Fruit fly (Drosophila melanogaster) whole organism, prepupa: ENCODE measurements around the gene dock.

Experiments used
- CG10631 ChIP-seq: fragments of 200-800 bp; sonication (Bioruptor generic); optimal IDR thresholded peaks from 2 replicates; lab custom pipeline; 2016; ENCODE audit warnings: missing biosample characterization, missing genetic modification characterization
- CG11294 ChIP-seq: fragments of 200-800 bp; sonication (Bioruptor generic); IDR thresholded peaks from 2 replicates; pipeline ENCODE4 v1.3.6; 2022; ENCODE audit warnings: missing biosample characterization, missing genetic modification characterization
- CG11902 ChIP-seq: fragments of 200-800 bp; sonication (Bioruptor generic); optimal IDR thresholded peaks from 3 replicates; lab custom pipeline; 2016; ENCODE audit warnings: missing biosample characterization, missing genetic modification characterization
- CG15336 ChIP-seq: fragments of 200-800 bp; sonication (Bioruptor generic); IDR thresholded peaks from 2 replicates; pipeline ENCODE4 v1.3.6; 2022; ENCODE audit warnings: missing biosample characterization, missing genetic modification characterization
- CG16779 ChIP-seq: fragments of 200-800 bp; sonication (Bioruptor generic); optimal IDR thresholded peaks from 3 replicates; lab custom pipeline; 2017; ENCODE audit warnings: missing biosample characterization, mild to moderate bottlenecking, missing genetic modification characterization
- CG3032 ChIP-seq: fragments of 200-800 bp; optimal IDR thresholded peaks from 2 replicates; lab custom pipeline; 2019; ENCODE audit warnings: missing biosample characterization, mild to moderate bottlenecking, missing genetic modification characterization, moderate library complexity
- CG31627 ChIP-seq: fragments of 200-800 bp; sonication (Bioruptor generic); optimal IDR thresholded peaks from 3 replicates; lab custom pipeline; 2016; ENCODE audit warnings: missing biosample characterization, missing genetic modification characterization
- CG32006 ChIP-seq: fragments of 200-800 bp; sonication (Bioruptor generic); optimal IDR thresholded peaks from 3 replicates; lab custom pipeline; 2017; ENCODE audit warnings: missing biosample characterization, mild to moderate bottlenecking, missing genetic modification characterization
- CG34406 ChIP-seq: fragments of 200-800 bp; sonication (Bioruptor generic); optimal IDR thresholded peaks from 3 replicates; lab custom pipeline; 2016; ENCODE audit warnings: missing biosample characterization, missing genetic modification characterization
- CG3919 ChIP-seq: fragments of 200-800 bp; sonication (Bioruptor generic); optimal IDR thresholded peaks from 3 replicates; lab custom pipeline; 2016; ENCODE audit warnings: missing biosample characterization, missing genetic modification characterization
- CG4318 ChIP-seq: fragments of 200-800 bp; sonication (Bioruptor generic); optimal IDR thresholded peaks from 3 replicates; lab custom pipeline; 2017; ENCODE audit warnings: missing biosample characterization, mild to moderate bottlenecking, missing genetic modification characterization
- CG6163 ChIP-seq: fragments of 200-800 bp; sonication (Bioruptor generic); IDR thresholded peaks from 3 replicates; pipeline ENCODE4 v1.3.6; 2022; ENCODE audit warnings: missing biosample characterization, missing genetic modification characterization
- CG6792 ChIP-seq: fragments of 200-800 bp; sonication (Bioruptor generic); optimal IDR thresholded peaks from 3 replicates; lab custom pipeline; 2016; ENCODE audit warnings: missing biosample characterization, missing genetic modification characterization
- CG7368 ChIP-seq: fragments of 200-800 bp; sonication (Bioruptor generic); optimal IDR thresholded peaks from 3 replicates; lab custom pipeline; 2016; ENCODE audit warnings: missing biosample characterization, missing genetic modification characterization
- CG8119 ChIP-seq: fragments of 200-800 bp; sonication (Bioruptor generic); IDR thresholded peaks from 3 replicates; pipeline ENCODE4 v1.3.6; 2022; ENCODE audit warnings: missing biosample characterization, missing genetic modification characterization
- CG8632 ChIP-seq: fragments of 200-800 bp; sonication (Bioruptor generic); optimal IDR thresholded peaks from 3 replicates; lab custom pipeline; 2016; ENCODE audit warnings: missing biosample characterization, missing genetic modification characterization
- CG9139 ChIP-seq: fragments of 200-800 bp; sonication (Bioruptor generic); optimal IDR thresholded peaks from 3 replicates; lab custom pipeline; 2017; ENCODE audit warnings: missing biosample characterization, mild to moderate bottlenecking, missing genetic modification characterization
- Eip78C ChIP-seq: fragments of 200-800 bp; sonication (Bioruptor generic); peaks from one replicate; lab custom pipeline; 2016; ENCODE audit warnings: missing biosample characterization, missing genetic modification characterization
- Hr38 ChIP-seq: sonication (Bioruptor generic); optimal IDR thresholded peaks from 2 replicates; lab custom pipeline; 2016; ENCODE audit warnings: missing biosample characterization, missing genetic modification characterization
- Hr4 ChIP-seq: fragments of 200-800 bp; sonication (Bioruptor generic); optimal IDR thresholded peaks from 3 replicates; lab custom pipeline; 2016; ENCODE audit warnings: missing biosample characterization, missing genetic modification characterization
- Met ChIP-seq: fragments of 200-800 bp; sonication (Bioruptor generic); optimal IDR thresholded peaks from 3 replicates; lab custom pipeline; 2016; ENCODE audit warnings: missing biosample characterization, missing genetic modification characterization
- OdsH ChIP-seq: fragments of 200-800 bp; sonication (Bioruptor generic); optimal IDR thresholded peaks from 3 replicates; lab custom pipeline; 2016; ENCODE audit warnings: missing biosample characterization, missing genetic modification characterization
- Smox ChIP-seq: fragments of 200-800 bp; sonication (Bioruptor generic); optimal IDR thresholded peaks from 3 replicates; lab custom pipeline; 2016; ENCODE audit warnings: missing biosample characterization, missing genetic modification characterization
- Sox102F ChIP-seq: fragments of 200-800 bp; sonication (Bioruptor generic); optimal IDR thresholded peaks from 2 replicates; lab custom pipeline; 2016; ENCODE audit warnings: missing biosample characterization, mild to moderate bottlenecking, missing genetic modification characterization
- Sox15 ChIP-seq: fragments of 200-800 bp; sonication (Bioruptor generic); optimal IDR thresholded peaks from 3 replicates; lab custom pipeline; 2016; ENCODE audit warnings: missing biosample characterization, missing genetic modification characterization
- achi ChIP-seq: fragments of 200-800 bp; sonication (Bioruptor generic); optimal IDR thresholded peaks from 3 replicates; lab custom pipeline; 2016; ENCODE audit warnings: missing biosample characterization, missing genetic modification characterization
- eg ChIP-seq: fragments of 200-800 bp; sonication (Bioruptor generic); IDR thresholded peaks from 3 replicates; pipeline ENCODE4 v1.3.6; 2022; ENCODE audit warnings: missing biosample characterization, missing genetic modification characterization
- esn ChIP-seq: fragments of 200-800 bp; sonication (Bioruptor generic); optimal IDR thresholded peaks from 2 replicates; lab custom pipeline; 2016; ENCODE audit warnings: missing biosample characterization, mild to moderate bottlenecking, missing genetic modification characterization, moderate library complexity
- fd59A ChIP-seq: fragments of 200-800 bp; sonication (Bioruptor generic); optimal IDR thresholded peaks from 2 replicates; lab custom pipeline; 2017; ENCODE audit warnings: missing biosample characterization, mild to moderate bottlenecking, missing genetic modification characterization, missing genetic modification reagents
- fkh ChIP-seq: fragments of 200-800 bp; sonication (Bioruptor generic); optimal IDR thresholded peaks from 3 replicates; lab custom pipeline; 2017; ENCODE audit warnings: missing biosample characterization, mild to moderate bottlenecking, missing genetic modification characterization, moderate library complexity
- svp ChIP-seq: fragments of 200-800 bp; sonication (Bioruptor generic); peaks from one replicate; lab custom pipeline; 2016; ENCODE audit warnings: missing biosample characterization, missing genetic modification characterization
- vri ChIP-seq: fragments of 200-800 bp; sonication (Bioruptor generic); optimal IDR thresholded peaks from 3 replicates; lab custom pipeline; 2016; ENCODE audit warnings: missing biosample characterization, mild to moderate bottlenecking, missing genetic modification characterization

Gene dock

DNA sequence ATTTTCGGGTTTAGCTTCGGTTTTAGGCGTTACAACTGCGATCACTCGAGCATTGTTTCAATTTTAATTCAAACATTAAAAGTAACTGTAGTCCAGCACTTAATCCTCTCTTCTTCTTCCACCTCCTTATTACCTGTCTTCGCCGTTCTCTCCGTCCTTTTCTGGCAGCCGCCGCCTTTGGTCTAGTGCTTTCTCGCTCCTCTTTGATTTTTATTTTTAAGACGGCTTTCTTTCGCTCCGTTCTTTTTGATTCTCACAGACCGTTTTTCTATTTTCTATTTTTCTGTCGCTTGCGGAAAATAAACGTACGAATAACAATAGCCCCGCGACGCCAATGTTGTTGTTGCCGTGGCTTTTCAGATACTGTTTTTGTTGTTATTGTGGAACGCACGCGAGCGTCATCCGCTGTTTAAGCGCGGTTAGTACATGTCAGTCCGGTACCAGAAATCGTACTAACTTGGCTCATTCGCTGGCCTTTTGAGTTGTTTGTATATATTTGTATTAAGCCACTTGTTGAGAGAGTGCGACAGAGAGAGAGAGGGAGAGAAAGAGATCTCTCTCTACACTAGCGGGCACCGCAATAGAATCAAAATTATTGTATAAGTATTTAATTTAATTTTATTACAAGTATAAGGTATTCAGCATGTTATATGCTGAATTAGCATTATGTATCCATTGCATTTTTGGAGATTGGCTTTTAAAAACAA, 42.3 kb downstream of the dock start, which contains the start of gene aru (continued):
- TF ChIP-seq Smox (GFP tag; lab: Kevin White, UChicago) (peak; percentile 21), CG32006 (GFP tag; lab: Kevin White, UChicago) (peak; percentile 37), Eip78C (GFP tag; lab: Kevin White, UChicago) (peak; percentile 82), CG8632 (GFP tag; lab: Kevin White, UChicago) (peak; percentile 3), vri (GFP tag; lab: Kevin White, UChicago) (peak; percentile 28), CG8119 (GFP tag; lab: Robert Waterston, UW) (peak; percentile 66; the same call in 2 of the 3 replicates), achi (GFP tag; lab: Kevin White, UChicago) (peak; percentile 12), CG6792 (peak; percentile 1), CG15336 (GFP tag; lab: Robert Waterston, UW) (peak; percentile 62; the same call in 1 of the 2 replicates), esn (peak; percentile 40)

DNA sequence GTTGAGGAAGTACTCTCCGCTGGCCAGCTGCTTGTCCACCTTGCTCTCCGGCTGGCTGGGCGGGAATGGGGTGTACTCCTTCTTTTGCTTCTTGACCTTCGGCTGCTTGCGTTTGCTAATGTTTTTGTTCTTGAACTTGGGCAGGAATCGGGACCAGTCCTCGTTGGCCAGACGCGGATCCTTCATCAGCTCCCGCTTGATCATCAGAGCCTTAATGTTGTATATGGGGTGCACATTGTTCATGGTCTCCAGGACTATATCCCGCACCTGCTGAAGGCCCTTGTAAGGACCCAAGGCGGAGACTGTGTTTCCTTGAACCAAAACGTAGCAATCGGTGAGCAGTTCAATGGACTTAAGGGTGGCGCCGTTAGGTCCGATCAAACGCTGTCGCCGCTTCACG, 43.2 kb downstream of the dock start:
- TF ChIP-seq CG6163 (GFP tag; lab: Robert Waterston, UW) (no peak), CG10631 (GFP tag; lab: Kevin White, UChicago) (no peak), Sox15 (GFP tag; lab: Kevin White, UChicago) (no peak), CG7368 (GFP tag; lab: Kevin White, UChicago) (no peak), fkh (GFP tag; lab: Kevin White, UChicago) (no peak), Met (GFP tag; lab: Kevin White, UChicago) (no peak), CG11294 (GFP tag; lab: Robert Waterston, UW) (no peak), CG4318 (GFP tag; lab: Kevin White, UChicago) (no peak), Hr38 (no peak), CG16779 (tag; lab: Kevin White, UChicago) (no peak)
- TF ChIP-seq, all 60 proteins: peak for 0

DNA sequence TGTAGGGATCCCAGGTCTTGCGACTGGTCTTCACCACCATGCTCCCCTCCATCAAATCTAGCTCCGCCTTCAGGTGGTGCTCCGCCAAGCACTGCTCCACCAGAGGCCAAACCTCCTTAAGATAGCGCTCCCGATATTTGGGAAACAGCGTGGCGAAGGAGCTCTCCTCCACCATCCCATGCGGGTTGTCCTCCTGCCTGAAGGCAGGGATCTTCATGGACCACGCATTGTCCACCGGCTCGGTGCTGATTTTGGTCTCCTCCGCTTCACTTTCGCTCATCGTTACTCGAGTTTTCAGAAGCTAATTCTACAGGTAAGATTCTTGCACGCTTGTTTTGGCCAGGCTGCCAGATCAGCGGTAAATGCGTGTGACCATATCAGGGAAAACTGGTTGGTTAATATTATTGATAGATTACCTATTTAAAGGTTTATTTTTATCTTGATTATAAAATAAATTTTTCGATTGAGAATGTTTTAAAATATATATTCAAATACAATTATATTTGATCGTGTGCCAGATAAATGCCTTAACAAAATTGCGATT, 43.8 kb downstream of the dock start, which contains the start of gene dbe:
TSS of gene dbe (minus strand) at position 361 of the 544 bp plus-strand sequence.
- peak; percentile 38; the same call in 1 of the 3 replicates for TF ChIP-seq eg (GFP tag; lab: Robert Waterston, UW)
- TF ChIP-seq esn, result peak; percentile 15
- no peak for TF ChIP-seq OdsH (GFP tag; lab: Kevin White, UChicago)
- TF ChIP-seq Hr4 (GFP tag; lab: Kevin White, UChicago), result no peak
- TF ChIP-seq CG11902, result no peak
- peak; percentile 5 for TF ChIP-seq CG3919
- peak; percentile 3 for TF ChIP-seq CG3032 (tag; lab: Kevin White, UChicago)
- peak; percentile 15 for TF ChIP-seq CG31627 (GFP tag; lab: Kevin White, UChicago)
- peak; percentile 18 for TF ChIP-seq Eip78C (GFP tag; lab: Kevin White, UChicago)
- TF ChIP-seq Sox102F (GFP tag; lab: Kevin White, UChicago), result no peak

DNA sequence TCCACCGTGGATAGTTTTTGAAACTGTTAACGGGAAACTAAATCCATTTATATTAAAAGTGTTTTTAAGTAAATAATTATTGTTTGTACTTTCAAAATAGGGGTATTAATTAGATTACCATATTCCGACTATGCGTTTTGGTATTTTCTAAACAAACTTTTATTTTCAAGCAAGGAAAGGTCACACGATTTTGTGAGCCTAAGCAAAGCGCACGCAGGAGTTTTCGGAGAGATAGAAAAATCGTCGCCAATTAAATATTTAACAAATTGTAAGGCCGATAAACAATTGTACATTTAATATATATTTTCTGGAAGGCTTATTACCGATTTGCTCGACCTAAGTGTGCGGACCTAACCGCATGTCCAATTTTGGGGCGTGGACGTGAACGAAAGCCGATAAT, 44.5 kb downstream of the dock start, which contains the start of gene PNUTS:
TSS of gene PNUTS (plus strand) at position 181 of the 400 bp plus-strand sequence.
- no peak for TF ChIP-seq CG34406 (GFP tag; lab: Kevin White, UChicago)
- peak; percentile 70 for TF ChIP-seq svp (GFP tag; lab: Kevin White, UChicago)
- TF ChIP-seq OdsH (GFP tag; lab: Kevin White, UChicago), result no peak
- no peak for TF ChIP-seq fd59A (GFP tag; lab: Kevin White, UChicago)
- TF ChIP-seq CG9139, result peak; percentile 30
- TF ChIP-seq fkh (GFP tag; lab: Kevin White, UChicago), result peak; percentile 10
